Fruit fly (Drosophila melanogaster) whole organism, prepupa: ENCODE measurements around the gene Usp5.

Experiments
- CG3919 ChIP-seq: fragments of 200-800 bp; sonication (Bioruptor generic); optimal IDR thresholded peaks from 3 replicates; lab custom pipeline; 2016; ENCODE audit warnings: missing biosample characterization, missing genetic modification characterization
- CG8632 ChIP-seq: fragments of 200-800 bp; sonication (Bioruptor generic); optimal IDR thresholded peaks from 3 replicates; lab custom pipeline; 2016; ENCODE audit warnings: missing biosample characterization, missing genetic modification characterization
- Sox14 ChIP-seq: fragments of 200-800 bp; sonication (Bioruptor generic); optimal IDR thresholded peaks from 3 replicates; lab custom pipeline; 2016; ENCODE audit warnings: missing biosample characterization, missing genetic modification characterization
- acj6 ChIP-seq: fragments of 200-800 bp; sonication (Bioruptor generic); optimal IDR thresholded peaks from 3 replicates; lab custom pipeline; 2016; ENCODE audit warnings: missing biosample characterization, missing genetic modification characterization
- net ChIP-seq: fragments of 200-800 bp; sonication (Bioruptor generic); optimal IDR thresholded peaks from 3 replicates; lab custom pipeline; 2016; ENCODE audit warnings: missing biosample characterization, missing genetic modification characterization
- ss ChIP-seq, 2 experiments: fragments of 200-800 bp; sonication (Bioruptor generic); optimal IDR thresholded peaks; 2 replicates in 1 of 2; 3 replicates in 1 of 2; lab custom pipeline; 2017 to 2018; ENCODE audit warnings: mild to moderate bottlenecking in 2 of 2, missing biosample characterization in 2 of 2, missing genetic modification characterization in 2 of 2, moderate library complexity in 1 of 2
- vri ChIP-seq: fragments of 200-800 bp; sonication (Bioruptor generic); optimal IDR thresholded peaks from 3 replicates; lab custom pipeline; 2016; ENCODE audit warnings: missing biosample characterization, mild to moderate bottlenecking, missing genetic modification characterization

dm6 chr3L:3150376-3150775, 2.2 kb upstream of the Usp5 start:
- TF ChIP-seq Sox14 (GFP tag; lab: Kevin White, UChicago) (no peak), CG8632 (no peak), vri (GFP tag; lab: Kevin White, UChicago) (no peak), ss (GFP tag; optimal IDR thresholded peaks at IDR 0.05; lab: Kevin White, UChicago) (no peak), acj6 (GFP tag; lab: Kevin White, UChicago) (no peak), net (GFP tag; lab: Kevin White, UChicago) (no peak), CG3919 (GFP tag; lab: Kevin White, UChicago) (no peak)
